Worm (Caenorhabditis elegans) whole organism, early embryonic: ENCODE data around the gene srbc-8.

ENCODE experiments used
- F13C5.2 ChIP-seq: sonication (generic microtip); optimal IDR thresholded peaks from 2 replicates; lab custom pipeline; 2017; ENCODE audit warnings: mild to moderate bottlenecking, missing genetic modification characterization, inconsistent platforms, missing compliant biosample characterization
- ama-1 ChIP-seq: fragments of 150-350 bp; optimal IDR thresholded peaks from 2 replicates; lab custom pipeline; 2014
- ceh-36 ChIP-seq: sonication (generic microtip); optimal IDR thresholded peaks from 2 replicates; lab custom pipeline; 2016; ENCODE audit warnings: missing genetic modification characterization, inconsistent platforms, missing compliant biosample characterization
- pes-1 ChIP-seq: fragments of 200-800 bp; sonication (Bioruptor generic); IDR thresholded peaks from 2 replicates; pipeline ENCODE4 v1.3.6; 2022; ENCODE audit warnings: missing genetic modification reagents, missing genetic modification characterization, missing compliant biosample characterization

DNA sequence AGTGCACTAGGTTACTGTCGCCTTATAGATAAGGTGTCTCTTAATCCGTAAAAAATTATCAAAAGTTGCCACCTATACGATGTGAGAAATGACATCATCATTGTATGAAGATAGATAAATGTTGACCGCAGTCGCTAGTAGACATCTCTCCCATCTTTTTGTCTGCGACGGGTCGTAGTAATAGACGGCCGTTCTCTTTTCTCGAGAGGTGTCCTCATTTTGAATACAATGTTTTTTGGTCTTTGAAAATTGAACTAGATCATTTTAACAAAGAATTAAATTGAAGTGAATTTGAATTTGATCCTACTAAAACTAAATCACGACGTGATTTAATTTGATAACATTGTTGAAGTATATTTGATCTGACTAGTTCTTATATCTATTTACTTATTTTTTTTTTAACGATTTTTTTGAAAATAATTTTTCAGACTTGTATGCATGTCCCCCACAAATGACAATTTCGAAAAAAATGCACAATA lies 23.7 kb upstream of the srbc-8 start, which contains the start of the genes str-31 and nhr-172:
- TF ChIP-seq ama-1 (lab: Kevin White, UChicago) (no peak), pes-1 (GFP tag; lab: Robert Waterston, UW) (no peak), F13C5.2 (tag; lab: Kevin White, UChicago) (no peak), ceh-36 (tag; lab: Kevin White, UChicago) (no peak)
